Worm (Caenorhabditis elegans) whole organism, young adult: ENCODE results near the gene F01G10.10.
A peak's percentile ranks its signal among the peaks of the same experiment; 100 is the strongest.

Experiments
- B0035.1 ChIP-seq: sonication (generic microtip); optimal IDR thresholded peaks from 2 replicates; lab custom pipeline; 2016; ENCODE audit warnings: missing genetic modification characterization, mild to moderate bottlenecking, missing compliant biosample characterization, missing genotype, missing genetic modification reagents
- B0261.1 ChIP-seq: sonication (generic microtip); optimal IDR thresholded peaks from 2 replicates; lab custom pipeline; 2016; ENCODE audit warnings: mild to moderate bottlenecking, missing genetic modification characterization, moderate library complexity, missing compliant biosample characterization
- F22D6.2 ChIP-seq: sonication (generic microtip); optimal IDR thresholded peaks from 2 replicates; lab custom pipeline; 2016; ENCODE audit warnings: mild to moderate bottlenecking, missing genetic modification characterization, missing compliant biosample characterization
- F37B4.10 ChIP-seq: fragments of 200-800 bp; sonication (Bioruptor generic); IDR thresholded peaks from 2 replicates; pipeline ENCODE4 v1.3.6; 2022; ENCODE audit warnings: missing genetic modification characterization, missing compliant biosample characterization
- F57A8.1 ChIP-seq: fragments of 200-800 bp; sonication (Bioruptor generic); optimal IDR thresholded peaks from 2 replicates; lab custom pipeline; 2018; ENCODE audit warnings: mild to moderate bottlenecking, missing genetic modification characterization, moderate library complexity, missing compliant biosample characterization
- K11D2.4 ChIP-seq: fragments of 200-800 bp; sonication (Bioruptor generic); IDR thresholded peaks from 2 replicates; pipeline ENCODE4 v1.3.6; 2022; ENCODE audit warnings: missing genetic modification reagents, missing genetic modification characterization, missing compliant biosample characterization
- T26A5.8 ChIP-seq: sonication (generic microtip); optimal IDR thresholded peaks from 2 replicates; lab custom pipeline; 2016; ENCODE audit warnings: missing genetic modification characterization, missing compliant biosample characterization
- Y53F4B.3 ChIP-seq: fragments of 200-800 bp; sonication (Bioruptor generic); IDR thresholded peaks from 2 replicates; pipeline ENCODE4 v1.3.6; 2022; ENCODE audit warnings: missing genetic modification reagents, missing genetic modification characterization, missing compliant biosample characterization
- Y95B8A.8 ChIP-seq: fragments of 200-800 bp; sonication (Bioruptor generic); IDR thresholded peaks from 2 replicates; pipeline ENCODE4 v1.3.6; 2022; ENCODE audit warnings: missing genetic modification reagents, missing genetic modification characterization, missing compliant biosample characterization
- ama-1 ChIP-seq, 3 experiments: fragments of 150-350 bp in 1 of 3; sonication (generic microtip) in 2 of 3; optimal IDR thresholded peaks; 2 replicates each; lab custom pipeline; 2014 to 2018; ENCODE audit warnings: missing biosample characterization in 2 of 3, missing genetic modification characterization in 2 of 3, missing genetic modification reagents in 2 of 3
- aptf-2 ChIP-seq: fragments of 200-800 bp; sonication (Bioruptor generic); conservative IDR thresholded peaks from 2 replicates; pipeline ENCODE4 v1.3.6; 2022; ENCODE audit warnings: missing genetic modification reagents, missing genetic modification characterization, missing compliant biosample characterization
- aptf-3 ChIP-seq: fragments of 200-800 bp; sonication (Bioruptor generic); IDR thresholded peaks from 2 replicates; pipeline ENCODE4 v1.3.6; 2022; ENCODE audit warnings: missing genetic modification characterization, missing compliant biosample characterization
- attf-3 ChIP-seq: fragments of 200-800 bp; sonication (Bioruptor generic); conservative IDR thresholded peaks from 2 replicates; pipeline ENCODE4 v1.3.6; 2022; ENCODE audit warnings: missing genetic modification reagents, missing genetic modification characterization, missing compliant biosample characterization
- attf-5 ChIP-seq: fragments of 200-800 bp; sonication (Bioruptor generic); optimal IDR thresholded peaks from 2 replicates; lab custom pipeline; 2018; ENCODE audit warnings: mild to moderate bottlenecking, missing genetic modification characterization, missing compliant biosample characterization
- bed-1 ChIP-seq: fragments of 200-800 bp; sonication (Bioruptor generic); IDR thresholded peaks from 2 replicates; pipeline ENCODE4 v1.3.6; 2022; ENCODE audit warnings: missing genetic modification reagents, missing genetic modification characterization, missing compliant biosample characterization
- ceh-27 ChIP-seq: fragments of 200-800 bp; sonication (Bioruptor generic); optimal IDR thresholded peaks from 2 replicates; lab custom pipeline; 2018; ENCODE audit warnings: mild to moderate bottlenecking, missing genetic modification characterization, moderate library complexity, missing compliant biosample characterization
- die-1 ChIP-seq: sonication (generic microtip); optimal IDR thresholded peaks from 2 replicates; lab custom pipeline; 2016; ENCODE audit warnings: missing genotype, mild to moderate bottlenecking, missing genetic modification characterization, missing compliant biosample characterization
- dpff-1 ChIP-seq: sonication (generic microtip); optimal IDR thresholded peaks from 2 replicates; lab custom pipeline; 2017; ENCODE audit warnings: mild to moderate bottlenecking, missing genetic modification characterization, missing compliant biosample characterization
- egrh-3 ChIP-seq: fragments of 200-800 bp; sonication (Bioruptor generic); IDR thresholded peaks from 2 replicates; pipeline ENCODE4 v1.3.6; 2022; ENCODE audit warnings: missing genetic modification reagents, missing genetic modification characterization, missing compliant biosample characterization
- ets-4 ChIP-seq: fragments of 200-800 bp; sonication (Bioruptor generic); optimal IDR thresholded peaks from 2 replicates; lab custom pipeline; 2018; ENCODE audit warnings: mild to moderate bottlenecking, missing genetic modification characterization, missing compliant biosample characterization
- hrde-1 ChIP-seq: sonication (generic microtip); optimal IDR thresholded peaks from 2 replicates; lab custom pipeline; 2016; ENCODE audit warnings: missing genetic modification characterization, mild to moderate bottlenecking, missing compliant biosample characterization, moderate library complexity, missing genotype, missing genetic modification reagents, borderline replicate concordance
- lsl-1 ChIP-seq: fragments of 200-800 bp; sonication (Bioruptor generic); optimal IDR thresholded peaks from 2 replicates; lab custom pipeline; 2018; ENCODE audit warnings: mild to moderate bottlenecking, missing genetic modification characterization, moderate library complexity, missing compliant biosample characterization
- madf-6 ChIP-seq: fragments of 200-800 bp; sonication (Bioruptor generic); IDR thresholded peaks from 2 replicates; pipeline ENCODE4 v1.3.6; 2022; ENCODE audit warnings: missing genetic modification reagents, missing genetic modification characterization, missing compliant biosample characterization
- mcd-1 ChIP-seq: fragments of 200-800 bp; sonication (Bioruptor generic); IDR thresholded peaks from 2 replicates; pipeline ENCODE4 v1.3.6; 2022; ENCODE audit warnings: missing genetic modification reagents, missing genetic modification characterization, missing compliant biosample characterization
- mes-4 ChIP-seq: sonication (generic microtip); optimal IDR thresholded peaks from 2 replicates; lab custom pipeline; 2016; ENCODE audit warnings: missing genotype, missing genetic modification characterization, missing compliant biosample characterization
- mxl-1 ChIP-seq: sonication (generic microtip); optimal IDR thresholded peaks from 2 replicates; lab custom pipeline; 2016; ENCODE audit warnings: missing genetic modification characterization, missing compliant biosample characterization
- nfyb-1 ChIP-seq: fragments of 200-800 bp; sonication (Bioruptor generic); IDR thresholded peaks from 2 replicates; pipeline ENCODE4 v1.3.6; 2022; ENCODE audit warnings: missing genetic modification reagents, missing genetic modification characterization, missing compliant biosample characterization
- nhr-120 ChIP-seq: fragments of 200-800 bp; sonication (Bioruptor generic); IDR thresholded peaks from 2 replicates; pipeline ENCODE4 v1.3.6; 2022; ENCODE audit warnings: missing genetic modification characterization, missing compliant biosample characterization
- nhr-179 ChIP-seq: sonication (generic microtip); optimal IDR thresholded peaks from 2 replicates; lab custom pipeline; 2016; ENCODE audit warnings: mild to moderate bottlenecking, missing genetic modification characterization, missing compliant biosample characterization
- nhr-27 ChIP-seq: fragments of 200-800 bp; sonication (Bioruptor generic); optimal IDR thresholded peaks from 2 replicates; lab custom pipeline; 2018; ENCODE audit warnings: mild to moderate bottlenecking, missing genetic modification characterization, moderate library complexity, missing compliant biosample characterization
- nhr-90 ChIP-seq: sonication (generic microtip); optimal IDR thresholded peaks from 2 replicates; lab custom pipeline; 2016; ENCODE audit warnings: missing genotype, mild to moderate bottlenecking, missing genetic modification characterization, missing compliant biosample characterization
- pha-4 ChIP-seq: fragments of 150-350 bp; sonication (generic microtip); optimal IDR thresholded peaks from 2 replicates; lab custom pipeline; 2014; ENCODE audit warnings: missing biosample characterization, missing genetic modification reagents, missing genetic modification characterization
- snpc-1.1 ChIP-seq: sonication (generic microtip); optimal IDR thresholded peaks from 2 replicates; lab custom pipeline; 2017; ENCODE audit warnings: missing genetic modification characterization, mild to moderate bottlenecking, missing compliant biosample characterization, antibody characterized with exemption, moderate library complexity, missing genotype, missing genetic modification reagents; ENCODE audit not compliant: insufficient read depth
- sptf-2 ChIP-seq: fragments of 200-800 bp; sonication (Bioruptor generic); optimal IDR thresholded peaks from 2 replicates; lab custom pipeline; 2018; ENCODE audit warnings: mild to moderate bottlenecking, missing genetic modification characterization, missing compliant biosample characterization
- unc-130 ChIP-seq: sonication (generic microtip); optimal IDR thresholded peaks from 2 replicates; lab custom pipeline; 2016; ENCODE audit warnings: missing genetic modification reagents, missing genetic modification characterization, missing compliant biosample characterization
- unc-62 ChIP-seq: fragments of 150-350 bp; optimal IDR thresholded peaks from 2 replicates; lab custom pipeline; 2014; ENCODE audit warnings: missing biosample characterization, missing genetic modification reagents, missing genetic modification characterization
- xnd-1 ChIP-seq: sonication (generic microtip); optimal IDR thresholded peaks from 2 replicates; lab custom pipeline; 2016; ENCODE audit warnings: missing genotype, missing genetic modification reagents, missing genetic modification characterization, missing compliant biosample characterization
- ztf-22 ChIP-seq: fragments of 200-800 bp; sonication (Bioruptor generic); optimal IDR thresholded peaks from 2 replicates; lab custom pipeline; 2018; ENCODE audit warnings: mild to moderate bottlenecking, missing genetic modification characterization, moderate library complexity, missing compliant biosample characterization
- ztf-26 ChIP-seq: sonication (generic microtip); optimal IDR thresholded peaks from 2 replicates; lab custom pipeline; 2017; ENCODE audit warnings: missing genetic modification characterization, missing compliant biosample characterization
- ztf-3 ChIP-seq: fragments of 200-800 bp; sonication (Bioruptor generic); optimal IDR thresholded peaks from 2 replicates; lab custom pipeline; 2018; ENCODE audit warnings: mild to moderate bottlenecking, missing genetic modification characterization, missing compliant biosample characterization

Gene F01G10.10

ce11 chrIV:10197317-10197867 is 48.6 kb upstream of the F01G10.10 start, which contains the start of gene gon-4 (continued):
- TF ChIP-seq hrde-1 (tag; lab: Kevin White, UChicago) (no peak), mxl-1 (tag; lab: Kevin White, UChicago) (no peak), lsl-1 (GFP tag; lab: Kevin White, UChicago) (peak; percentile 59), snpc-1.1 (tag; lab: Kevin White, UChicago) (no peak), ztf-3 (GFP tag; lab: Kevin White, UChicago) (no peak), ets-4 (GFP tag; lab: Kevin White, UChicago) (no peak), attf-5 (GFP tag; lab: Kevin White, UChicago) (peak; percentile 41), sptf-2 (GFP tag; lab: Kevin White, UChicago) (no peak), mcd-1 (GFP tag; lab: Robert Waterston, UW) (peak; percentile 42; the same call in 1 of the 2 replicates), aptf-3 (GFP tag; lab: Robert Waterston, UW) (no peak), ztf-26 (tag; lab: Kevin White, UChicago) (no peak), unc-130 (peak; percentile 18), egrh-3 (GFP tag; lab: Robert Waterston, UW) (no peak), Y95B8A.8 (GFP tag; lab: Robert Waterston, UW) (no peak), die-1 (no peak), ama-1 (optimal IDR thresholded peaks at IDR 0.05; lab: Kevin White, UChicago) (no peak), ama-1 (GFP tag; optimal IDR thresholded peaks at IDR 0.05; lab: Kevin White, UChicago) (no peak), nhr-27 (no peak), B0261.1 (tag; lab: Kevin White, UChicago) (no peak)

- no peak for TF ChIP-seq F37B4.10 (GFP tag; lab: Robert Waterston, UW)
- no peak for TF ChIP-seq mcd-1 (GFP tag; lab: Robert Waterston, UW)
- no peak for TF ChIP-seq nhr-179 (tag; lab: Kevin White, UChicago)
- TF ChIP-seq attf-3 = no peak
- TF ChIP-seq dpff-1 (tag; lab: Kevin White, UChicago) = no peak
- TF ChIP-seq K11D2.4 = no peak
- TF ChIP-seq Y53F4B.3 = no peak
- no peak for TF ChIP-seq F22D6.2
Measured at ce11 chrIV:10206182-10206581, 39.8 kb upstream of the F01G10.10 start, which contains the start of gene K04D7.6. K04D7.6 (minus strand) TSS chrIV:10206282.

- TF ChIP-seq ceh-27 (GFP tag; lab: Kevin White, UChicago) (no peak), egrh-3 (GFP tag; lab: Robert Waterston, UW) (no peak), ets-4 (GFP tag; lab: Kevin White, UChicago) (no peak), ztf-3 (GFP tag; lab: Kevin White, UChicago) (no peak), nhr-90 (tag; lab: Kevin White, UChicago) (no peak), ztf-22 (no peak), bed-1 (no peak), F57A8.1 (no peak), madf-6 (no peak), attf-5 (GFP tag; lab: Kevin White, UChicago) (no peak), T26A5.8 (tag; lab: Kevin White, UChicago) (no peak), nhr-120 (no peak), lsl-1 (GFP tag; lab: Kevin White, UChicago) (no peak), B0035.1 (no peak), nfyb-1 (no peak), unc-62 (GFP tag; lab: Kevin White, UChicago) (no peak), xnd-1 (tag; lab: Kevin White, UChicago) (no peak), aptf-2 (GFP tag; lab: Robert Waterston, UW) (no peak), mes-4 (tag; lab: Kevin White, UChicago) (no peak), pha-4 (tag; lab: Kevin White, UChicago) (no peak)
Measured at ce11 chrIV:10214811-10215210, 31.1 kb upstream of the F01G10.10 start, which contains the start of gene abt-1. abt-1 (minus strand) TSS chrIV:10214911.
